Fruit fly (Drosophila melanogaster): Measurements from ENCODE around the gene Atg8a.
A peak's percentile ranks its signal among the peaks of the same experiment; 100 is the strongest.

Gene Atg8a

dm6 chrX:10739614-10740436, 28.3 kb downstream of the Atg8a start:
- no peak for TF ChIP-seq acj6 (GFP tag; optimal IDR thresholded peaks at IDR 0.05)
- TF ChIP-seq vri (GFP tag; optimal IDR thresholded peaks at IDR 0.05), result peak; percentile 50
- TF ChIP-seq fkh (GFP tag; optimal IDR thresholded peaks at IDR 0.05), result peak; percentile 59

- TF ChIP-seq Met (GFP tag; optimal IDR thresholded peaks at IDR 0.05), result no peak
- no peak for TF ChIP-seq Hr4 (GFP tag; optimal IDR thresholded peaks at IDR 0.05)
- TF ChIP-seq fkh (GFP tag; optimal IDR thresholded peaks at IDR 0.05), result peak; percentile 82
- no peak for TF ChIP-seq CG31627 (GFP tag; optimal IDR thresholded peaks at IDR 0.05)
- peak; percentile 52 to 68 for TF ChIP-seq ss (GFP tag; optimal IDR thresholded peaks at IDR 0.05)
- peak; percentile 40 for TF ChIP-seq CG6276 (GFP tag; optimal IDR thresholded peaks at IDR 0.05)
- TF ChIP-seq CG6792 (GFP tag; optimal IDR thresholded peaks at IDR 0.05), result no peak
- TF ChIP-seq CG6163 (GFP tag; IDR thresholded peaks at IDR 0.05), result peak; percentile 44; the same call in 2 of the 3 replicates
- peak; percentile 4 for TF ChIP-seq CG6854 (GFP tag; optimal IDR thresholded peaks at IDR 0.05)
- TF ChIP-seq eg (GFP tag; IDR thresholded peaks at IDR 0.05), result peak; percentile 62; the same call in 1 of the 3 replicates
- no peak for TF ChIP-seq CG34406 (GFP tag; optimal IDR thresholded peaks at IDR 0.05)
- peak; percentile 92 for TF ChIP-seq vri (GFP tag; optimal IDR thresholded peaks at IDR 0.05)
- 0 out of 2 replicates have a peak, but pooled peaks have one; percentile 20 for TF ChIP-seq Gug (GFP tag; IDR thresholded peaks at IDR 0.05)
- no peak for TF ChIP-seq pdm3 (GFP tag; optimal IDR thresholded peaks at IDR 0.05)
- TF ChIP-seq CG8632 (GFP tag; optimal IDR thresholded peaks at IDR 0.05), result no peak
- TF ChIP-seq CG6808 (GFP tag; optimal IDR thresholded peaks at IDR 0.05), result peak; percentile 32
- no peak for TF ChIP-seq CG7368 (GFP tag; optimal IDR thresholded peaks at IDR 0.05)
- TF ChIP-seq CG1621 (tag; optimal IDR thresholded peaks at IDR 0.05), result no peak
- TF ChIP-seq svp (GFP tag), result peak; percentile 67
- TF ChIP-seq CG32006 (GFP tag; optimal IDR thresholded peaks at IDR 0.05), result no peak
- TF ChIP-seq Ets96B (tag; optimal IDR thresholded peaks at IDR 0.05), result no peak
- TF ChIP-seq net (GFP tag; optimal IDR thresholded peaks at IDR 0.05), result peak; percentile 20
- TF ChIP-seq CG10669 (GFP tag; optimal IDR thresholded peaks at IDR 0.05), result no peak
- no peak for TF ChIP-seq OdsH (GFP tag; optimal IDR thresholded peaks at IDR 0.05)
- TF ChIP-seq salr (GFP tag; optimal IDR thresholded peaks at IDR 0.05), result no peak
- TF ChIP-seq Smox (GFP tag; optimal IDR thresholded peaks at IDR 0.05), result no peak
- no peak for TF ChIP-seq CG3919 (GFP tag; optimal IDR thresholded peaks at IDR 0.05)
- no peak for TF ChIP-seq fd59A (GFP tag; optimal IDR thresholded peaks at IDR 0.05)
- TF ChIP-seq CG8119 (GFP tag; IDR thresholded peaks at IDR 0.05), result peak; percentile 49; the same call in 2 of the 3 replicates
- TF ChIP-seq CG9139 (GFP tag; optimal IDR thresholded peaks at IDR 0.05), result peak; percentile 44
- TF ChIP-seq Eip78C (GFP tag), result peak; percentile 87
- TF ChIP-seq dsx (GFP tag; optimal IDR thresholded peaks at IDR 0.05; ENCODE audit: poor library complexity, severe bottlenecking), result peak; percentile 52
- peak; percentile 71 for TF ChIP-seq Sox14 (GFP tag; optimal IDR thresholded peaks at IDR 0.05)
- TF ChIP-seq CG15336 (GFP tag; IDR thresholded peaks at IDR 0.05), result peak; percentile 32; the same call in 1 of the 2 replicates
- no peak for TF ChIP-seq Blimp-1 (GFP tag; optimal IDR thresholded peaks at IDR 0.05)
- TF ChIP-seq CG16779 (tag; optimal IDR thresholded peaks at IDR 0.05), result peak; percentile 10
These were observed 29.2 kb downstream of the Atg8a start for dm6 chrX:10738835-10739371.

dm6 chrX:10738151-10738430, 30.0 kb downstream of the Atg8a start:
- no peak for TF ChIP-seq CG8632 (GFP tag; optimal IDR thresholded peaks at IDR 0.05)
